Fruit fly (Drosophila melanogaster) whole organism, embryonic: ENCODE results near the gene brv3.

Experiments used
- B-H1 ChIP-seq: fragments of 200-800 bp; sonication (Bioruptor generic); IDR thresholded peaks from 3 replicates; pipeline ENCODE4 v1.3.6; 2022; ENCODE audit warnings: missing biosample characterization, missing genetic modification characterization
- BEAF-32 ChIP-seq: fragments of 200-800 bp; sonication (Bioruptor generic); optimal IDR thresholded peaks from 3 replicates; lab custom pipeline; 2017; ENCODE audit warnings: missing biosample characterization, missing genetic modification characterization, mild to moderate bottlenecking, moderate library complexity, missing genetic modification reagents
- Bgb ChIP-seq: fragments of 200-800 bp; sonication (Bioruptor generic); IDR thresholded peaks from 2 replicates; pipeline ENCODE4 v1.3.6; 2022; ENCODE audit warnings: missing biosample characterization, missing genetic modification characterization; ENCODE audit not compliant: partially characterized antibody
- CG11093 ChIP-seq: fragments of 200-800 bp; sonication (Bioruptor generic); IDR thresholded peaks from 3 replicates; pipeline ENCODE4 v1.3.6; 2022; ENCODE audit warnings: missing biosample characterization, missing genetic modification characterization
- CG11696 ChIP-seq: fragments of 200-800 bp; sonication (Bioruptor generic); IDR thresholded peaks from 2 replicates; pipeline ENCODE4 v1.3.6; 2022; ENCODE audit warnings: missing biosample characterization, missing genetic modification characterization
- CG14050 ChIP-seq: fragments of 200-800 bp; sonication (Bioruptor generic); IDR thresholded peaks from 3 replicates; pipeline ENCODE4 v1.3.6; 2022; ENCODE audit warnings: missing biosample characterization, missing genetic modification characterization
- CG14710 ChIP-seq: fragments of 200-800 bp; sonication (Bioruptor generic); optimal IDR thresholded peaks from 3 replicates; lab custom pipeline; 2019; ENCODE audit warnings: missing biosample characterization, mild to moderate bottlenecking, missing genetic modification characterization, moderate library complexity
- CG1603 ChIP-seq: fragments of 200-800 bp; sonication (Bioruptor generic); optimal IDR thresholded peaks from 2 replicates; lab custom pipeline; 2019; ENCODE audit warnings: missing biosample characterization, mild to moderate bottlenecking, missing genetic modification characterization, moderate library complexity
- CG2116 ChIP-seq: fragments of 200-800 bp; sonication (Bioruptor generic); optimal IDR thresholded peaks from 3 replicates; lab custom pipeline; 2018; ENCODE audit warnings: missing biosample characterization, mild to moderate bottlenecking, missing genetic modification characterization
- CG2199 ChIP-seq: fragments of 200-800 bp; sonication (Bioruptor generic); IDR thresholded peaks from 3 replicates; pipeline ENCODE4 v1.3.6; 2022; ENCODE audit warnings: missing biosample characterization, missing genetic modification characterization
- CG30020 ChIP-seq: fragments of 200-800 bp; optimal IDR thresholded peaks from 2 replicates; lab custom pipeline; 2019; ENCODE audit warnings: missing biosample characterization, mild to moderate bottlenecking, missing genetic modification characterization, moderate library complexity
- CG30431 ChIP-seq: fragments of 200-800 bp; sonication (Bioruptor generic); optimal IDR thresholded peaks from 2 replicates; lab custom pipeline; 2017; ENCODE audit warnings: missing biosample characterization, missing genetic modification characterization
- CG31388 ChIP-seq: fragments of 200-800 bp; sonication (Bioruptor generic); optimal IDR thresholded peaks from 2 replicates; lab custom pipeline; 2016; ENCODE audit warnings: missing biosample characterization, missing genetic modification characterization
- CG34224 ChIP-seq: fragments of 200-800 bp; sonication (Bioruptor generic); IDR thresholded peaks from 3 replicates; pipeline ENCODE4 v1.3.6; 2022; ENCODE audit warnings: missing biosample characterization, missing genetic modification characterization; ENCODE audit not compliant: partially characterized antibody
- CG3847 ChIP-seq: fragments of 200-800 bp; sonication (Bioruptor generic); IDR thresholded peaks from 2 replicates; pipeline ENCODE4 v1.3.6; 2022; ENCODE audit warnings: missing biosample characterization, missing genetic modification characterization
- CG7271 ChIP-seq: fragments of 200-800 bp; sonication (Bioruptor generic); optimal IDR thresholded peaks from 2 replicates; lab custom pipeline; 2018; ENCODE audit warnings: missing biosample characterization, mild to moderate bottlenecking, missing genetic modification characterization, moderate library complexity
- CG7928 ChIP-seq: fragments of 200-800 bp; sonication (Bioruptor generic); optimal IDR thresholded peaks from 2 replicates; lab custom pipeline; 2017; ENCODE audit warnings: missing biosample characterization, mild to moderate bottlenecking, missing genetic modification characterization
- CG9797 ChIP-seq: fragments of 200-800 bp; sonication (Bioruptor generic); optimal IDR thresholded peaks from 3 replicates; lab custom pipeline; 2018; ENCODE audit warnings: missing biosample characterization, mild to moderate bottlenecking, missing genetic modification characterization
- CTCF ChIP-seq: fragments of 200-800 bp; sonication (Bioruptor generic); optimal IDR thresholded peaks from 2 replicates; lab custom pipeline; 2017; ENCODE audit warnings: missing biosample characterization, mild to moderate bottlenecking, missing genetic modification characterization, moderate library complexity
- CoRest ChIP-seq: fragments of 200-800 bp; sonication (Bioruptor generic); optimal IDR thresholded peaks from 3 replicates; lab custom pipeline; 2018; ENCODE audit warnings: missing biosample characterization, mild to moderate bottlenecking, missing genetic modification characterization, moderate library complexity
- Dbx ChIP-seq: fragments of 200-800 bp; sonication (Bioruptor generic); IDR thresholded peaks from 3 replicates; pipeline ENCODE4 v1.3.6; 2022; ENCODE audit warnings: missing biosample characterization, missing genetic modification characterization
- Dll ChIP-seq: fragments of 200-800 bp; sonication (Bioruptor generic); IDR thresholded peaks from 4 replicates; pipeline ENCODE4 v1.3.6; 2022; ENCODE audit warnings: missing biosample characterization, missing genetic modification characterization; ENCODE audit not compliant: partially characterized antibody
- E2f2 ChIP-seq: fragments of 200-800 bp; sonication (Bioruptor generic); IDR thresholded peaks from 2 replicates; pipeline ENCODE4 v1.3.6; 2022; ENCODE audit warnings: missing biosample characterization, missing genetic modification characterization
- H2.0 ChIP-seq: fragments of 200-800 bp; sonication (Bioruptor generic); IDR thresholded peaks from 2 replicates; pipeline ENCODE4 v1.3.6; 2022; ENCODE audit warnings: missing biosample characterization, missing genetic modification characterization
- Hsf ChIP-seq: fragments of 200-800 bp; sonication (Bioruptor generic); optimal IDR thresholded peaks from 3 replicates; lab custom pipeline; 2016; ENCODE audit warnings: missing biosample characterization, missing genetic modification characterization
- Lhr ChIP-seq: fragments of 200-800 bp; sonication (Bioruptor generic); optimal IDR thresholded peaks from 3 replicates; lab custom pipeline; 2017; ENCODE audit warnings: mild to moderate bottlenecking, missing biosample characterization, missing genetic modification reagents, missing genetic modification characterization
- MBD-R2 ChIP-seq: fragments of 200-800 bp; sonication (Bioruptor generic); IDR thresholded peaks from 2 replicates; pipeline ENCODE4 v1.3.6; 2022; ENCODE audit warnings: missing biosample characterization, missing genetic modification characterization
- Myb ChIP-seq: fragments of 200-800 bp; sonication (Bioruptor generic); optimal IDR thresholded peaks from 2 replicates; lab custom pipeline; 2016; ENCODE audit warnings: missing biosample characterization, missing genetic modification characterization
- Opbp ChIP-seq: fragments of 200-800 bp; sonication (Bioruptor generic); IDR thresholded peaks from 3 replicates; pipeline ENCODE4 v1.3.6; 2022; ENCODE audit warnings: missing biosample characterization, missing genetic modification characterization; ENCODE audit not compliant: partially characterized antibody
- Rfx ChIP-seq: fragments of 200-800 bp; sonication (Bioruptor generic); IDR thresholded peaks from 2 replicates; pipeline ENCODE4 v1.3.6; 2022; ENCODE audit warnings: missing biosample characterization, missing genetic modification characterization
- Sox100B ChIP-seq: fragments of 200-800 bp; sonication (Bioruptor generic); optimal IDR thresholded peaks from 3 replicates; lab custom pipeline; 2018; ENCODE audit warnings: missing biosample characterization, mild to moderate bottlenecking, missing genetic modification characterization
- Sox102F ChIP-seq: fragments of 200-800 bp; sonication (Bioruptor generic); optimal IDR thresholded peaks from 2 replicates; lab custom pipeline; 2018; ENCODE audit warnings: missing biosample characterization, mild to moderate bottlenecking, missing genetic modification characterization, moderate library complexity
- Sry-δ ChIP-seq: fragments of 200-800 bp; sonication (Bioruptor generic); optimal IDR thresholded peaks from 2 replicates; lab custom pipeline; 2016; ENCODE audit warnings: missing biosample characterization, missing genetic modification characterization
- Stat92E ChIP-seq, 3 experiments: fragments of >200 bp in 2 of 3; fragments of 200-800 bp in 1 of 3; sonication (Bioruptor generic) in 1 of 3; optimal IDR thresholded peaks; 2 replicates each; lab custom pipeline; 2017 to 2019; ENCODE audit warnings: missing biosample characterization in 3 of 3, missing genetic modification characterization in 3 of 3, mild to moderate bottlenecking in 1 of 3, moderate library complexity in 1 of 3
- dmrt11E ChIP-seq: fragments of 200-800 bp; sonication (Bioruptor generic); optimal IDR thresholded peaks from 3 replicates; lab custom pipeline; 2018; ENCODE audit warnings: missing biosample characterization, mild to moderate bottlenecking, missing genetic modification characterization, moderate library complexity
- dysf ChIP-seq: fragments of 200-800 bp; sonication (Bioruptor generic); IDR thresholded peaks from 3 replicates; pipeline ENCODE4 v1.3.6; 2022; ENCODE audit warnings: missing biosample characterization, missing genetic modification characterization
- fd96Cb ChIP-seq: fragments of 200-800 bp; sonication (Bioruptor generic); optimal IDR thresholded peaks from 2 replicates; lab custom pipeline; 2018; ENCODE audit warnings: missing biosample characterization, mild to moderate bottlenecking, missing genetic modification characterization, moderate library complexity
- klu ChIP-seq: fragments of 200-800 bp; sonication (Bioruptor generic); IDR thresholded peaks from 2 replicates; pipeline ENCODE4 v1.3.6; 2022; ENCODE audit warnings: missing biosample characterization, missing genetic modification characterization
- knrl ChIP-seq: fragments of 200-800 bp; sonication (Bioruptor generic); IDR thresholded peaks from 3 replicates; pipeline ENCODE4 v1.3.6; 2022; ENCODE audit warnings: missing biosample characterization, missing genetic modification characterization; ENCODE audit not compliant: partially characterized antibody
- lov ChIP-seq, 2 experiments: fragments of 200-800 bp in 1 of 2; fragments of >200 bp in 1 of 2; sonication (Bioruptor generic) in 1 of 2; IDR thresholded peaks in 1 of 2; optimal IDR thresholded peaks in 1 of 2; 2 replicates in 1 of 2; 3 replicates in 1 of 2; pipeline versions ENCODE4 v1.3.6 to Lab custom; 2017 to 2022; ENCODE audit warnings: missing biosample characterization in 1 of 2, missing genetic modification characterization in 1 of 2
- nmo ChIP-seq: fragments of 200-800 bp; sonication (Bioruptor generic); optimal IDR thresholded peaks from 2 replicates; lab custom pipeline; 2018; ENCODE audit warnings: missing biosample characterization, mild to moderate bottlenecking, missing genetic modification characterization, moderate library complexity
- otp ChIP-seq: fragments of 200-800 bp; sonication (Bioruptor generic); IDR thresholded peaks from 3 replicates; pipeline ENCODE4, ENCODE4 v1.3.6; 2022; ENCODE audit warnings: missing biosample characterization, missing genetic modification characterization
- pfk ChIP-seq: fragments of 200-800 bp; sonication (Bioruptor generic); optimal IDR thresholded peaks from 2 replicates; lab custom pipeline; 2018; ENCODE audit warnings: missing biosample characterization, mild to moderate bottlenecking, missing genetic modification characterization, moderate library complexity
- phol ChIP-seq: fragments of 200-800 bp; sonication (Bioruptor generic); optimal IDR thresholded peaks from 3 replicates; lab custom pipeline; 2018; ENCODE audit warnings: missing biosample characterization, mild to moderate bottlenecking, missing genetic modification characterization, moderate library complexity
- pzg ChIP-seq: fragments of 200-800 bp; sonication (Bioruptor generic); optimal IDR thresholded peaks from 3 replicates; lab custom pipeline; 2018; ENCODE audit warnings: missing biosample characterization, mild to moderate bottlenecking, missing genetic modification characterization, moderate library complexity
- sqz ChIP-seq: fragments of 200-800 bp; sonication (Bioruptor generic); optimal IDR thresholded peaks from 3 replicates; lab custom pipeline; 2018; ENCODE audit warnings: missing biosample characterization, mild to moderate bottlenecking, missing genetic modification characterization
- stc ChIP-seq: fragments of 200-800 bp; sonication (Bioruptor generic); IDR thresholded peaks from 2 replicates; pipeline ENCODE4 v1.3.6; 2022; ENCODE audit warnings: missing biosample characterization, missing genetic modification characterization
- tgo ChIP-seq: fragments of 200-800 bp; sonication (Bioruptor generic); IDR thresholded peaks from 3 replicates; pipeline ENCODE4 v1.3.6; 2022; ENCODE audit warnings: missing biosample characterization, missing genetic modification characterization
- usp ChIP-seq: fragments of >200 bp; optimal IDR thresholded peaks from 2 replicates; lab custom pipeline; 2017; ENCODE audit warnings: missing biosample characterization, missing genetic modification characterization
- yki ChIP-seq: fragments of >200 bp; optimal IDR thresholded peaks from 3 replicates; lab custom pipeline; 2018

Gene brv3

dm6 chrX:2624525-2625006, at the start of gene brv3, which contains the start of gene Pi4KIIIalpha:
brv3 (minus strand) TSS chrX:2624575.
Pi4KIIIalpha (plus strand) TSS chrX:2624804.
- peak; percentile 69 for TF ChIP-seq pzg (GFP tag; lab: Kevin White, UChicago)
- TF ChIP-seq otp (GFP tag; lab: Robert Waterston, UW), result no peak
- TF ChIP-seq MBD-R2 (GFP tag; lab: Robert Waterston, UW), result peak; percentile 73
- TF ChIP-seq Opbp, result peak; percentile 46; the same call in 1 of the 3 replicates
- TF ChIP-seq CG30431 (GFP tag; lab: Kevin White, UChicago), result no peak
- TF ChIP-seq pfk (GFP tag; lab: Kevin White, UChicago), result no peak
- TF ChIP-seq CG31388 (GFP tag; lab: Kevin White, UChicago), result no peak
- peak; percentile 42 for TF ChIP-seq phol (tag; lab: Kevin White, UChicago)
- TF ChIP-seq Bgb (GFP tag; lab: Robert Waterston, UW), result peak; percentile 40; the same call in 1 of the 2 replicates
- no peak for TF ChIP-seq Sox100B (GFP tag; lab: Kevin White, UChicago)
- no peak for TF ChIP-seq Stat92E (GFP tag; optimal IDR thresholded peaks at IDR 0.05; lab: Kevin White, UChicago)
- peak; percentile 33 for TF ChIP-seq nmo
- no peak for TF ChIP-seq CG14050 (GFP tag; lab: Robert Waterston, UW)
- no peak for TF ChIP-seq fd96Cb (tag; lab: Kevin White, UChicago)
- no peak for TF ChIP-seq stc (GFP tag; lab: Robert Waterston, UW)
- TF ChIP-seq CG11696, result no peak
- no peak for TF ChIP-seq CG30020 (tag; lab: Kevin White, UChicago)
- peak; percentile 40 for TF ChIP-seq Rfx
- TF ChIP-seq CTCF, result no peak
- TF ChIP-seq sqz (GFP tag; lab: Kevin White, UChicago), result no peak
- TF ChIP-seq CG7928 (GFP tag; lab: Kevin White, UChicago), result no peak
- no peak for TF ChIP-seq H2.0
- TF ChIP-seq Sox102F, result no peak
- TF ChIP-seq CG7271, result no peak
- peak; percentile 55 for TF ChIP-seq CG3847 (GFP tag; lab: Robert Waterston, UW)
- TF ChIP-seq CG2116 (GFP tag; lab: Kevin White, UChicago), result peak; percentile 53
- peak; percentile 32 for TF ChIP-seq CG14710 (tag; lab: Kevin White, UChicago)
- no peak for TF ChIP-seq usp (GFP tag; lab: Kevin White, UChicago)
- peak; percentile 98 for TF ChIP-seq Myb
- no peak for TF ChIP-seq Hsf (GFP tag; lab: Kevin White, UChicago)
- 0 out of 3 replicates have a peak, but pooled peaks have one; percentile 26 for TF ChIP-seq knrl (GFP tag; lab: Robert Waterston, UW)
- TF ChIP-seq lov (optimal IDR thresholded peaks at IDR 0.05; lab: Kevin White, UChicago), result no peak
- no peak for TF ChIP-seq lov (GFP tag; IDR thresholded peaks at IDR 0.05; lab: Robert Waterston, UW)
- TF ChIP-seq E2f2 (GFP tag; lab: Robert Waterston, UW), result peak; percentile 82
- no peak for TF ChIP-seq CG1603 (tag; lab: Kevin White, UChicago)
- peak; percentile 44 for TF ChIP-seq Lhr
- TF ChIP-seq yki (lab: Kevin White, UChicago), result no peak
- TF ChIP-seq CoRest (tag; lab: Kevin White, UChicago), result no peak
- TF ChIP-seq Sry-δ (GFP tag; lab: Kevin White, UChicago), result peak; percentile 34
- no peak for TF ChIP-seq B-H1 (GFP tag; lab: Robert Waterston, UW)
- no peak for TF ChIP-seq dysf (GFP tag; lab: Robert Waterston, UW)
- TF ChIP-seq BEAF-32 (GFP tag; lab: Kevin White, UChicago), result peak; percentile 53
- TF ChIP-seq CG34224 (GFP tag; lab: Robert Waterston, UW), result no peak; the same call in 2 of the 3 replicates
- TF ChIP-seq CG9797 (GFP tag; lab: Kevin White, UChicago), result peak; percentile 76
- TF ChIP-seq Dll (GFP tag; lab: Robert Waterston, UW), result peak; percentile 48; the same call in 1 of the 4 replicates
- no peak for TF ChIP-seq CG2199 (GFP tag; lab: Robert Waterston, UW)
- TF ChIP-seq dmrt11E, result no peak
- no peak for TF ChIP-seq Dbx (GFP tag; lab: Robert Waterston, UW)
- no peak for TF ChIP-seq klu (GFP tag; lab: Robert Waterston, UW)
- TF ChIP-seq CG11093, result no peak
- no peak for TF ChIP-seq tgo (GFP tag; lab: Robert Waterston, UW)
